Worm (Caenorhabditis elegans): ENCODE results near the gene F12A10.1.

The F12A10.1 gene

DNA sequence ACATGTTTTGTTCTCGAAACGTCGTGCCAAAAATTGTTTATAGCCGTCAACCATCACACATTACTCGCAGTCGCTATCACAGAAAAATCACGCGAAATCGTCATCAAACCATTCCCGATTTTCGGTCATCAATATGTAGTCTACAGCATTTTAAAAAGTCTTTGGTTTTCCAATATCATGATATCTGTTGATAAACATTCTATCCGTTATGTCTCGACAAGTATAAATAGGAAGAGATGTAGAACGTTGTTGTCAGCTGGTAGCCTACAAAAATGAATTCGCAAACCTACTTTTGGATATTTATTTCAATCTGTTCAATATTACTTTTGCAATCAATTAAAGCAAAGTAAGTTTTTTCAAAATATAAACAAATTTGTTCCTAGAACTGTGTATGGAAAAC is at the start of gene F12A10.1:
F12A10.1 (plus strand) TSS at position 166 of the 400 bp plus-strand sequence.
- no peak for TF ChIP-seq ets-4 (tag; optimal IDR thresholded peaks at IDR 0.05)
- TF ChIP-seq ceh-24 (tag; optimal IDR thresholded peaks at IDR 0.05), result no peak
- TF ChIP-seq ceh-6 (GFP tag; optimal IDR thresholded peaks at IDR 0.05), result no peak
- TF ChIP-seq nhr-232 (tag; optimal IDR thresholded peaks at IDR 0.05), result no peak
- no peak for TF ChIP-seq npax-4 (tag; optimal IDR thresholded peaks at IDR 0.05)

DNA sequence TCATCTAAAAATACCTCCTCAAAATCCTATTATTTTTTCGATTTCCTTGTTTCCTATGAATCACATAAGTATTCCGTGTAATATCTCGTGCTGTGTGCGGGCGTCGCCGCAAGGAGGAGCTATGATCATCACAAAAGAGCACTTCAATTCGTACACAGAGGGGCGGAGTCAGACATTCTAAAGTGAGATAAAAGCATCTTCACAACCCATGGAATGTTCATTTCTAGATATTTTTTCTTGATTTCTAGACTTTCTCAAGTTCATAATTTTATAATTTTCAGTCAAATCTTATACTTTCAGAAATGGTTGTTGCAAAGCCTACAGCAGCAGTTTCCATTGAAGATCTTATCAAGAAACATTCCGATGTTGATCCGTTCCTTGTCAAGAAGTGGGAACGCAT is 49.0 kb upstream of the F12A10.1 start, which contains the start of gene cex-1:
cex-1 (plus strand) TSS at position 301 of the 400 bp plus-strand sequence.
- TF ChIP-seq tbx-7 (tag; optimal IDR thresholded peaks at IDR 0.05) (no peak), npax-4 (tag; optimal IDR thresholded peaks at IDR 0.05) (no peak), C38D4.7 (GFP tag; optimal IDR thresholded peaks at IDR 0.05) (no peak), fax-1 (tag; optimal IDR thresholded peaks at IDR 0.05) (no peak), hlh-30 (tag; optimal IDR thresholded peaks at IDR 0.05; ENCODE audit: insufficient read depth) (no peak), pqm-1 (tag; optimal IDR thresholded peaks at IDR 0.05) (no peak), unc-42 (tag; optimal IDR thresholded peaks at IDR 0.05) (no peak), unc-3 (GFP tag; conservative IDR thresholded peaks at IDR 0.05) (no peak), unc-3 (tag; optimal IDR thresholded peaks at IDR 0.05) (no peak), ceh-2 (tag; optimal IDR thresholded peaks at IDR 0.05) (no peak), K09A11.1 (tag; optimal IDR thresholded peaks at IDR 0.05; ENCODE audit: insufficient read depth) (no peak), gmeb-2 (tag; optimal IDR thresholded peaks at IDR 0.05) (no peak), Y22D7AL.16 (tag; optimal IDR thresholded peaks at IDR 0.05) (no peak)

DNA sequence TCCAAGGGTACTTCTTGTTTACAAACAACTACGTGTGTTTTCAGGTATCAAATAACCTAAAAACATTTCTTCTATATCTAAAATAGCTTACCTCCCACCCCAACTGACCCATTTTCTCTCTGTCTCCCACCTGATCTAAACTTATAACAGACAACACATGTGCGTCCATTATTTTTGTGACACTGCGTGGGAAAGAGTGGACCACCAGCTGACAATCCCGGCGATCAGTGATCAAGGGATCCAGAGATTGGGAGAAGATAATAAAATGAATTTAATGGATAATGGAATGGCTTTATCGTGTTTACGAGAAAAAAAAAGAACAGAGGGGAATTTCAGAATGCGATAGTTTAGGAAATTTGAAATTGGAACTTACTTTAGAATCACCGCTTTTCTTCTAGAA is 47.1 kb upstream of the F12A10.1 start:
- TF ChIP-seq ttx-3 (tag; optimal IDR thresholded peaks at IDR 0.05) (no peak), eyg-1 (tag; optimal IDR thresholded peaks at IDR 0.05) (no peak), ceh-18 (tag; optimal IDR thresholded peaks at IDR 0.05) (peak; percentile 23), rnt-1 (tag; optimal IDR thresholded peaks at IDR 0.05) (no peak), unc-55 (GFP tag; optimal IDR thresholded peaks at IDR 0.05) (peak; percentile 77)

DNA sequence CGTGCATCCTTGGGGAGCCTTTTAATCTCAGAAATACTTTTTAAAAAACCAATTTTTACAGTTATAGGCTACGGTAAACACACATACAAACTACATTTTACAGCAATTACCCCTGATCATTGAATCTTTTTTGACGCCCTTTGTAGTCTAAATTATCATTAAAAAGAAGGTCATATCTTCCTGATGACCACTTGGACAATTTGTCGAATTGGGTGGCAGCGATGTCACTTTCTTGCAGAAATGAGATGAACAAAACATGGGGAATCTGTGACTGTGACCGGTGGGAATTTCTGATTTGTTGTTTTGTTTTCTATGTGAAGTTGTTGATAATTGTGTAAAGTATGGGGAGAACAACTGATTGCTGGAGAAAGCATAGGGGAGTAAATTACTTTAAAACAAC is 46.7 kb upstream of the F12A10.1 start:
- TF ChIP-seq C08G9.2 (tag; optimal IDR thresholded peaks at IDR 0.05), result no peak
- no peak for TF ChIP-seq ceh-45 (GFP tag; IDR thresholded peaks at IDR 0.05)
- TF ChIP-seq K02D7.2 (tag; optimal IDR thresholded peaks at IDR 0.05), result no peak
- no peak for TF ChIP-seq che-1 (tag; optimal IDR thresholded peaks at IDR 0.05)
- TF ChIP-seq C38D4.7 (GFP tag; optimal IDR thresholded peaks at IDR 0.05), result no peak
- no peak for TF ChIP-seq nfya-1 (tag; optimal IDR thresholded peaks at IDR 0.05)
- no peak for TF ChIP-seq pqm-1 (tag; optimal IDR thresholded peaks at IDR 0.05)
- no peak for TF ChIP-seq mec-3 (tag; optimal IDR thresholded peaks at IDR 0.05; ENCODE audit: borderline replicate concordance)
- no peak for TF ChIP-seq fax-1 (tag; optimal IDR thresholded peaks at IDR 0.05)
- TF ChIP-seq ceh-2 (tag; optimal IDR thresholded peaks at IDR 0.05), result no peak
- no peak for TF ChIP-seq T23F11.4 (GFP tag; optimal IDR thresholded peaks at IDR 0.05)
- TF ChIP-seq ceh-22 (tag; optimal IDR thresholded peaks at IDR 0.05), result no peak
- no peak for TF ChIP-seq K09A11.1 (tag; optimal IDR thresholded peaks at IDR 0.05; ENCODE audit: insufficient read depth)
- no peak for TF ChIP-seq nhr-232 (tag; optimal IDR thresholded peaks at IDR 0.05)
- TF ChIP-seq pat-9 (tag; optimal IDR thresholded peaks at IDR 0.05), result no peak
- TF ChIP-seq ceh-14 (tag; optimal IDR thresholded peaks at IDR 0.05), result no peak
- TF ChIP-seq pax-1 (tag; optimal IDR thresholded peaks at IDR 0.05), result no peak
- no peak for TF ChIP-seq ets-4 (tag; optimal IDR thresholded peaks at IDR 0.05)
- TF ChIP-seq pha-4 (tag; optimal IDR thresholded peaks at IDR 0.05), result no peak

DNA sequence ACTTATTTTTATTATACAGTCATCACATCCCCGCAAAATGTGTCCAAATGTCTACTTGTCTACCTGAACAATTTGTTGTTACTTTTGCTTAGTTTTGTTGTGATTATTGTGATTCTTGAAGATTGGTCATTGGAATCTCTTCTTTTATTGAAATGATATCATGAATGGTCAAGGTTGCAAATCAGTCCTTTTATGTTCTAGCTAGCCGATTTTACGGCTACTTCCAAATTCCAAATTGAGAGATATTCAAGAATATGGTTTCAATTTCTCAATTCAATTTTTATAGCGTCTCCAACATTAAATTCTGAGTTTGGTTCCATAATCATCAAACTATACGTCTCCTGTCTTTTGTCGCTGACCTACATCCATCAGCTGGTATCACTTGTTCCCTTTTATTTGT is 45.1 kb upstream of the F12A10.1 start:
- TF ChIP-seq hlh-30 (tag; optimal IDR thresholded peaks at IDR 0.05; ENCODE audit: insufficient read depth) (no peak), odd-2 (tag; optimal IDR thresholded peaks at IDR 0.05) (no peak), mec-3 (tag; optimal IDR thresholded peaks at IDR 0.05; ENCODE audit: borderline replicate concordance) (no peak), C08G9.2 (tag; optimal IDR thresholded peaks at IDR 0.05) (no peak), unc-86 (tag; optimal IDR thresholded peaks at IDR 0.05) (no peak)

Measured in whole organism, late embryonic.